Fruit fly (Drosophila melanogaster): ENCODE data around the gene Vm26Ac.

DNA sequence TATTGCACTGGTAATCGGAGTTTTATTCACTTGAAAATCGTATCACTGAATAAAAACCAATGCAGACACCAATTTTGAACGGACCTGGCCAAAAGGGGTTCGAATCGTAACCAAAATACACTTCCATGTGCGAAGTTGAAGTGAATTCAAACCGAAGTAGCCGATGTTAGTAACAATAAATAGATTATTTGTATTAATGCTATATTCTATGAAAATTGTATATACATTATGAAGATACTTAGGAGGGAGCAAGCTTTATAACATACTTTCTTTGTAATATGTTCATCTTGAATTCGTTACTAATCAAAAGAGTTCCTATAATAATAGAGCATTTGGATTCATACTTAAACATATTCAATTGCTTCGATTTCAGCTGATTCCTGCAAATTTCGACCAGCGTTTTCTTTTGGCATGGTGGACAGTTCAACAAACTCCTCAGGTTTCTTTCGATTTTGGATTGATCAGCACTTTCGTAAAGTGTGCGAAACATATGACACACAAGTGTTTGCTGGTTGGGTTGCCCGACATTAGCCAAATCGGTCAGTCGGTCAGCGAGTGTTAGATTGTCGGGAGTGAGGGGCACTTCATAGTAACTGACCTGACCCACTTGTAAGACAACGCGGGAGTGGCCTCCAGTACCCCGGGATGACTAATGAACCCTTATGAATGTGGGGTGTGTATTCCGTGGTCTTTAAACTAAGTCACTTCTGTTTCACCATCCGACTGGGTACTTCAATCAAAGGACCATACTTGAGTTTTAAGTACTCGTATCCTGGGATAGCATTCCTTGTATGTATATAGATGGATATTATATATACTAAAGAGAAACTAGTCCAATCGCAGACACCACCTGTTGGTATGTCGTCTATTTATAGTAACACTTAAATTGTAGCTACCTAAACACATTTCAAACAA, 9.5 kb upstream of the Vm26Ac start, which contains the start of the genes CG13992 and Ucp4C:
- TF ChIP-seq CG8478 (optimal IDR thresholded peaks at IDR 0.05) (no peak), CTCF (optimal IDR thresholded peaks at IDR 0.05) (no peak)
